Worm (Caenorhabditis elegans) whole organism, L1 larva: ENCODE measurements around the gene T04F8.8.

Source experiments
- C16A3.4 ChIP-seq: fragments of 150-350 bp; optimal IDR thresholded peaks from 2 replicates; lab custom pipeline; 2014; ENCODE audit warnings: missing biosample characterization, missing genetic modification characterization
- C34B4.2 ChIP-seq: sonication (generic microtip); optimal IDR thresholded peaks from 2 replicates; lab custom pipeline; 2017; ENCODE audit warnings: mild to moderate bottlenecking, missing genetic modification characterization, missing compliant biosample characterization
- alr-1 ChIP-seq: fragments of 200-800 bp; sonication (Bioruptor generic); optimal IDR thresholded peaks from 2 replicates; lab custom pipeline; 2018; ENCODE audit warnings: borderline replicate concordance, mild to moderate bottlenecking, missing genetic modification characterization, missing compliant biosample characterization
- aly-2 ChIP-seq: fragments of 150-350 bp; optimal IDR thresholded peaks from 2 replicates; lab custom pipeline; 2014; ENCODE audit warnings: missing biosample characterization, missing genetic modification characterization
- ceh-63 ChIP-seq: fragments of 200-800 bp; sonication (Bioruptor generic); optimal IDR thresholded peaks from 2 replicates; lab custom pipeline; 2018; ENCODE audit warnings: mild to moderate bottlenecking, missing genetic modification characterization, missing compliant biosample characterization
- ceh-82 ChIP-seq, 3 experiments: fragments of 150-350 bp in 1 of 3; sonication (generic microtip) in 2 of 3; optimal IDR thresholded peaks; 2 replicates each; lab custom pipeline; 2014 to 2017; ENCODE audit warnings: missing biosample characterization in 3 of 3, missing genetic modification characterization in 3 of 3
- ceh-90 ChIP-seq: sonication (generic microtip); optimal IDR thresholded peaks from 2 replicates; lab custom pipeline; 2016; ENCODE audit warnings: missing genetic modification characterization, missing compliant biosample characterization
- dsc-1 ChIP-seq: sonication (generic microtip); optimal IDR thresholded peaks from 2 replicates; lab custom pipeline; 2016; ENCODE audit warnings: mild to moderate bottlenecking, missing genetic modification characterization, missing compliant biosample characterization
- efl-1 ChIP-seq, 4 experiments: fragments of 150-350 bp; optimal IDR thresholded peaks in 3 of 4; peaks in 1 of 4; 1 replicate in 1 of 4; 2 replicates in 3 of 4; lab custom pipeline; 2014; ENCODE audit warnings: missing biosample characterization in 2 of 4, missing genetic modification characterization in 2 of 4, missing genetic modification reagents in 2 of 4
- efl-3 ChIP-seq: fragments of 200-800 bp; sonication (Bioruptor generic); optimal IDR thresholded peaks from 2 replicates; lab custom pipeline; 2018; ENCODE audit warnings: mild to moderate bottlenecking, missing genetic modification characterization, missing compliant biosample characterization
- egl-27 ChIP-seq, 2 experiments: fragments of 150-350 bp in 1 of 2; sonication (generic microtip); optimal IDR thresholded peaks; 3 replicates each; lab custom pipeline; 2017 to 2018; ENCODE audit warnings: missing biosample characterization in 2 of 2, missing genetic modification characterization in 2 of 2, missing genetic modification reagents in 2 of 2
- elt-2 ChIP-seq: sonication (generic microtip); optimal IDR thresholded peaks from 2 replicates; lab custom pipeline; 2016; ENCODE audit warnings: missing genetic modification characterization, mild to moderate bottlenecking, inconsistent platforms, missing compliant biosample characterization, missing genetic modification reagents
- fkh-4 ChIP-seq: sonication (generic microtip); optimal IDR thresholded peaks from 2 replicates; lab custom pipeline; 2016; ENCODE audit warnings: missing compliant biosample characterization, missing genetic modification characterization, borderline replicate concordance
- fkh-8 ChIP-seq: sonication (generic microtip); optimal IDR thresholded peaks from 2 replicates; lab custom pipeline; 2016; ENCODE audit warnings: mild to moderate bottlenecking, missing genetic modification characterization, missing compliant biosample characterization
- fos-1 ChIP-seq: fragments of 150-350 bp; optimal IDR thresholded peaks from 2 replicates; lab custom pipeline; 2014; ENCODE audit warnings: missing biosample characterization, missing genetic modification characterization
- hlh-4 ChIP-seq: sonication (generic microtip); optimal IDR thresholded peaks from 2 replicates; lab custom pipeline; 2016; ENCODE audit warnings: mild to moderate bottlenecking, missing genetic modification characterization, missing compliant biosample characterization
- hpl-2 ChIP-seq: fragments of 150-350 bp; optimal IDR thresholded peaks from 2 replicates; lab custom pipeline; 2014; ENCODE audit warnings: missing biosample characterization, missing genetic modification reagents, missing genetic modification characterization
- irx-1 ChIP-seq: sonication (generic microtip); optimal IDR thresholded peaks from 2 replicates; lab custom pipeline; 2016; ENCODE audit warnings: missing genetic modification characterization, missing compliant biosample characterization
- isw-1 ChIP-seq: fragments of 200-800 bp; sonication (Bioruptor generic); IDR thresholded peaks from 2 replicates; pipeline ENCODE4 v1.3.6; 2022; ENCODE audit warnings: missing genetic modification characterization, missing compliant biosample characterization
- lin-14 ChIP-seq: fragments of 200-800 bp; sonication (Bioruptor generic); optimal IDR thresholded peaks from 2 replicates; lab custom pipeline; 2018; ENCODE audit warnings: mild to moderate bottlenecking, missing genetic modification characterization, moderate library complexity, missing compliant biosample characterization
- lin-35 ChIP-seq, 2 experiments: fragments of 150-350 bp; optimal IDR thresholded peaks; 2 replicates each; lab custom pipeline; 2014; ENCODE audit warnings: missing biosample characterization in 2 of 2, missing genetic modification characterization in 2 of 2, missing genetic modification reagents in 2 of 2
- lir-3 ChIP-seq: sonication (generic microtip); optimal IDR thresholded peaks from 2 replicates; lab custom pipeline; 2016; ENCODE audit warnings: mild to moderate bottlenecking, missing genetic modification characterization, moderate library complexity, missing compliant biosample characterization; ENCODE audit not compliant: poor library complexity
- mab-9 ChIP-seq: fragments of 200-800 bp; sonication (Bioruptor generic); IDR thresholded peaks from 2 replicates; pipeline ENCODE4 v1.3.6; 2022; ENCODE audit warnings: missing genetic modification reagents, missing genetic modification characterization, missing compliant biosample characterization
- mdl-1 ChIP-seq, 2 experiments: fragments of 150-350 bp; optimal IDR thresholded peaks; 2 replicates each; lab custom pipeline; 2014 to 2017; ENCODE audit warnings: missing biosample characterization in 2 of 2, missing genetic modification characterization in 2 of 2, inconsistent platforms in 1 of 2
- mef-2 ChIP-seq: fragments of 150-350 bp; optimal IDR thresholded peaks from 2 replicates; lab custom pipeline; 2014; ENCODE audit warnings: missing biosample characterization, missing genetic modification characterization
- mep-1 ChIP-seq: fragments of 150-350 bp; optimal IDR thresholded peaks from 2 replicates; lab custom pipeline; 2014; ENCODE audit warnings: missing biosample characterization, missing genetic modification characterization
- nhr-12 ChIP-seq: sonication (generic microtip); optimal IDR thresholded peaks from 2 replicates; lab custom pipeline; 2017; ENCODE audit warnings: missing biosample characterization, missing genetic modification characterization
- nhr-20 ChIP-seq: sonication (generic microtip); optimal IDR thresholded peaks from 2 replicates; lab custom pipeline; 2016; ENCODE audit warnings: mild to moderate bottlenecking, missing genetic modification characterization, missing compliant biosample characterization
- nhr-237 ChIP-seq: fragments of 150-350 bp; optimal IDR thresholded peaks from 2 replicates; lab custom pipeline; 2014; ENCODE audit warnings: missing biosample characterization, missing genetic modification characterization
- pax-3 ChIP-seq: fragments of 200-800 bp; sonication (Bioruptor generic); optimal IDR thresholded peaks from 2 replicates; lab custom pipeline; 2018; ENCODE audit warnings: mild to moderate bottlenecking, missing genetic modification characterization, moderate library complexity, missing compliant biosample characterization
- snpc-4 ChIP-seq: fragments of 150-350 bp; optimal IDR thresholded peaks from 2 replicates; lab custom pipeline; 2014; ENCODE audit warnings: missing biosample characterization, missing genetic modification characterization
- sox-4 ChIP-seq: sonication (generic microtip); optimal IDR thresholded peaks from 2 replicates; lab custom pipeline; 2016; ENCODE audit warnings: missing genetic modification characterization, missing compliant biosample characterization
- sup-37 ChIP-seq: fragments of 200-800 bp; sonication (Bioruptor generic); optimal IDR thresholded peaks from 2 replicates; lab custom pipeline; 2018; ENCODE audit warnings: mild to moderate bottlenecking, missing genetic modification characterization, missing compliant biosample characterization
- swsn-7 ChIP-seq: sonication (generic microtip); optimal IDR thresholded peaks from 2 replicates; lab custom pipeline; 2016; ENCODE audit warnings: missing genetic modification characterization, missing compliant biosample characterization
- unc-62 ChIP-seq: fragments of 150-350 bp; optimal IDR thresholded peaks from 2 replicates; lab custom pipeline; 2014; ENCODE audit warnings: missing biosample characterization, missing genetic modification reagents, missing genetic modification characterization
- unc-86 ChIP-seq: sonication (generic microtip); optimal IDR thresholded peaks from 2 replicates; lab custom pipeline; 2016; ENCODE audit warnings: missing genetic modification characterization, missing compliant biosample characterization
- unc-98 ChIP-seq: fragments of 200-800 bp; sonication (Bioruptor generic); IDR thresholded peaks from 2 replicates; pipeline ENCODE4 v1.3.6; 2022; ENCODE audit warnings: missing genetic modification characterization, missing compliant biosample characterization
- vab-15 ChIP-seq: sonication (generic microtip); optimal IDR thresholded peaks from 2 replicates; lab custom pipeline; 2017; ENCODE audit warnings: missing genotype, mild to moderate bottlenecking, missing genetic modification characterization, missing compliant biosample characterization
- ztf-11 ChIP-seq, 2 experiments: sonication (generic microtip); optimal IDR thresholded peaks; 2 replicates each; lab custom pipeline; 2016 to 2017; ENCODE audit warnings: missing genetic modification characterization in 2 of 2, missing biosample characterization in 1 of 2, missing compliant biosample characterization in 1 of 2

Gene T04F8.8

DNA sequence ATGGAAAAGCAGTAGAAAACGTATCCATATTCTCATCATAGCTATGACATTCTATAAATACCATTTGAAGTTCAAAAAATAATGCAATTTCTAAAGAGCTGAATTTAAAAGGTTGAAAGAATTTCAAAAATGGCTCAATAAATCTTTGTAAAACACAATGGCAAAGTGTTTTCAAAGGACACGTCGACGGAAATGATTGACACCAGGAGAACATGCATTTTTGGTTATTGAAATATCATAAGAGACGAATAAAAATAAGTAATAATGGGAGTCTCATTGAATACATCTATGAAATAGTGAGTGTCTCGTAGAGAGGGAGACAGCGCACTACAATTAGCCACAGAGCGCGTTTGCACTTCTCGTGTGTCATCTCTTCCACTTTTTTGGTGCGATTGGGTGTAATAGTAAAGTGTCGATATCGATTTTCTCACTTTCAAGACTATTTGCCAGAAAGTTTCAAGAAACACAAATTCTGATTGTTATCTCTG is 9.3 kb downstream of the T04F8.8 start, which contains the start of gene T04F8.2 (continued):
- no peak for TF ChIP-seq efl-3 (GFP tag; lab: Kevin White, UChicago)
- TF ChIP-seq ztf-11 (tag; optimal IDR thresholded peaks at IDR 0.05; lab: Kevin White, UChicago): no peak
- TF ChIP-seq lir-3 (tag; lab: Kevin White, UChicago): no peak
- TF ChIP-seq ceh-90: no peak
- no peak for TF ChIP-seq sox-4
- no peak for TF ChIP-seq mef-2 (tag; lab: Kevin White, UChicago)
- TF ChIP-seq ceh-82 (tag; optimal IDR thresholded peaks at IDR 0.05; lab: Kevin White, UChicago): peak in 1 of 3 experiments; percentile 40
- peak; percentile 17; the same call in 1 of the 2 replicates for TF ChIP-seq isw-1 (GFP tag; lab: Robert Waterston, UW)
- no peak for TF ChIP-seq snpc-4
- TF ChIP-seq nhr-20 (tag; lab: Kevin White, UChicago): peak; percentile 82
- TF ChIP-seq aly-2 (tag; lab: Kevin White, UChicago): no peak
- TF ChIP-seq sup-37: no peak
- peak; percentile 88 for TF ChIP-seq C16A3.4 (tag; lab: Kevin White, UChicago)
- no peak for TF ChIP-seq unc-98 (GFP tag; lab: Robert Waterston, UW)
- TF ChIP-seq nhr-12: no peak
- TF ChIP-seq elt-2 (tag; lab: Kevin White, UChicago): peak; percentile 28
- no peak for TF ChIP-seq ceh-63 (GFP tag; lab: Kevin White, UChicago)
- peak; percentile 43 to 49 for TF ChIP-seq efl-1 (optimal IDR thresholded peaks at IDR 0.05; lab: Kevin White, UChicago)
- peak in 1 of 2 experiments; percentile 35 for TF ChIP-seq efl-1 (GFP tag; optimal IDR thresholded peaks at IDR 0.05 in 1 of 2; lab: Kevin White, UChicago)
- no peak for TF ChIP-seq hpl-2 (GFP tag; lab: Kevin White, UChicago)
- peak; percentile 57 for TF ChIP-seq dsc-1 (tag; lab: Kevin White, UChicago)
- TF ChIP-seq fkh-8 (tag; lab: Kevin White, UChicago): peak; percentile 34
- peak; percentile 94 for TF ChIP-seq vab-15 (tag; lab: Kevin White, UChicago)
- peak; percentile 85 for TF ChIP-seq mep-1 (tag; lab: Kevin White, UChicago)
- TF ChIP-seq mdl-1 (tag; optimal IDR thresholded peaks at IDR 0.05; lab: Kevin White, UChicago): peak in 1 of 2 experiments; percentile 58
- TF ChIP-seq mab-9 (GFP tag; lab: Robert Waterston, UW): no peak
- TF ChIP-seq pax-3: no peak
- no peak for TF ChIP-seq alr-1 (tag; lab: Kevin White, UChicago)
- TF ChIP-seq nhr-237 (tag; lab: Kevin White, UChicago): no peak
- no peak for TF ChIP-seq unc-86
- no peak for TF ChIP-seq unc-62
- peak; percentile 65 for TF ChIP-seq swsn-7 (tag; lab: Kevin White, UChicago)
- no peak for TF ChIP-seq egl-27 (tag; optimal IDR thresholded peaks at IDR 0.05; lab: Kevin White, UChicago)
- TF ChIP-seq C34B4.2 (tag; lab: Kevin White, UChicago): no peak
- no peak for TF ChIP-seq irx-1 (tag; lab: Kevin White, UChicago)
- TF ChIP-seq lin-35 (GFP tag; optimal IDR thresholded peaks at IDR 0.05; lab: Kevin White, UChicago): peak; percentile 54 to 59
- peak; percentile 80 for TF ChIP-seq lin-14 (GFP tag; lab: Kevin White, UChicago)
- TF ChIP-seq, all 84 proteins: peak for 34

DNA sequence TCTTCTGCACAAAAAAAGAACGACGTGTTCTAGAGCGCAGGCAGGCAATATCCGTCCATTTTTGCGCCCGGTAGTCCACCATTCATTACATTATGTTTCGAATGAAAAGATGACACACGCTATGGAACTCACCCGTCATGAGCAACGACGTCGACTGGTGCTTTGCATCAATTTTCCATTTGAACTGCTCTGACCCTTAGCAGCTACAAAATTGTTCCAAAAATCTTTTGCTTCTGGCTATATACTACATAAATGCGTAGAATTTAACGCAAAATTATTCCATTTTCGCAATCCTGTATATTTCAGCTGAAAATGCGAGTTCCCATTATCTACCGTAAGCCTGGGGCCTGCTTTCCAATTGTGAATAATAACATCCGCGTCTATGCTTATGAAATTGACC is 11.1 kb downstream of the T04F8.8 start, which contains the start of gene T04F8.3:
Gene T04F8.3, plus strand, starts transcription at position 301 of the 400 bp plus-strand sequence.
- TF ChIP-seq fkh-4 (tag; lab: Kevin White, UChicago) (no peak), fos-1 (tag; lab: Kevin White, UChicago) (no peak), vab-15 (tag; lab: Kevin White, UChicago) (no peak), snpc-4 (no peak), hlh-4 (tag; lab: Kevin White, UChicago) (no peak), mef-2 (tag; lab: Kevin White, UChicago) (no peak)
